Worm (Caenorhabditis elegans): ENCODE results near the gene M151.2.

DNA sequence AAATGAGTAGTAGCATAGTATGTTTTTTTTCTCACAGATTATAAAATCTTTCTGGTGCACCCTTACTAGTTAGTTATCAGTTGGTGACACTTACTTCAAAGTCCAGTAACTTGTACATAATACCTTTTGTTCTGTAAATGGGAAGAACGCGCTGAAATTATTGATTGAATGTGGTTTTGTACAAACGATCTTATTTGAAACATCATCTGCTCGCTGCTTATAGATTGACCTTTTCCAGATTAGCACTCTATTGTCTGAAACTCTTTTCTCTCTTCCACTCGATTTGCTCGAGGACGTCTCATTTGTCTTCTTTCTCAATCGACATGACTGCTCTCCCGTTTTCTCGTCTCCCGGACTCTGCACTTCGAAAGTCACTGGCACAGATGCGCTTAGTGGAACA lies 16.2 kb downstream of the M151.2 start, which contains the start of gene fbxb-33:
- no peak for TF ChIP-seq cog-1 (tag; optimal IDR thresholded peaks at IDR 0.05)
- TF ChIP-seq T22C8.4 (GFP tag; IDR thresholded peaks at IDR 0.05): no peak
- TF ChIP-seq ztf-23 (GFP tag; IDR thresholded peaks at IDR 0.05): no peak
- no peak for TF ChIP-seq klf-2 (GFP tag; conservative IDR thresholded peaks at IDR 0.05)
- no peak for TF ChIP-seq flt-1 (GFP tag; IDR thresholded peaks at IDR 0.05)
- TF ChIP-seq tab-1 (GFP tag; IDR thresholded peaks at IDR 0.05): no peak
- TF ChIP-seq med-1 (GFP tag; optimal IDR thresholded peaks at IDR 0.05; ENCODE audit: insufficient read depth): no peak
- no peak for TF ChIP-seq ztf-29 (GFP tag; IDR thresholded peaks at IDR 0.05)
- no peak for TF ChIP-seq ref-1 (GFP tag; conservative IDR thresholded peaks at IDR 0.05)
